Fruit fly (Drosophila melanogaster): ENCODE results near the gene CG4751.

The CG4751 gene

DNA sequence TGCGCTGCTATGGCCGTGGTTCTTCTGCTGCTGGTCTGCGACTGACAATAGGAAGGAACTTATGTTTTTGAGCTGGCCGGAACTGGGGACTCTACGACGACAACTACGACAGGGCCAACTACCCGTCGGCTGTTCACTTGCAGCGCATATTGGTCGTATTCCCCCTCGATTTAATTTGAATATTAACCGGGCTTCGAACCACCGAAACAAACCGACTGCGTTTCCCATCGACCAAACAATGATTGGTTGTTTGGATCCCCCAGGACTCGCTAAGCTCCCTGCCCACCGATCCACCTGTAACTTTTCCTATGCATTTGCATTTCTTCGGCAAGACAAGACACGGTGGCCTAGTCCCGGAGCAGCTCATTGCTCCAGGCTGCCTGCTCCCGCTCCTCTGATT, 8.9 kb upstream of the CG4751 start, which contains the start of gene Dnaaf4:
Gene Dnaaf4, minus strand, starts transcription at position 101 of the 400 bp plus-strand sequence.
- TF ChIP-seq fd96Ca (GFP tag; IDR thresholded peaks at IDR 0.05) = no peak
- no peak for TF ChIP-seq CG15710 (tag; optimal IDR thresholded peaks at IDR 0.05)
- no peak for TF ChIP-seq CG13204 (GFP tag; optimal IDR thresholded peaks at IDR 0.05)
- TF ChIP-seq EcR (GFP tag; optimal IDR thresholded peaks at IDR 0.05) = no peak
- no peak for TF ChIP-seq gl (tag; optimal IDR thresholded peaks at IDR 0.05)
- TF ChIP-seq D1 (tag; optimal IDR thresholded peaks at IDR 0.05) = no peak
- TF ChIP-seq Pif1B (GFP tag; optimal IDR thresholded peaks at IDR 0.05) = no peak

DNA sequence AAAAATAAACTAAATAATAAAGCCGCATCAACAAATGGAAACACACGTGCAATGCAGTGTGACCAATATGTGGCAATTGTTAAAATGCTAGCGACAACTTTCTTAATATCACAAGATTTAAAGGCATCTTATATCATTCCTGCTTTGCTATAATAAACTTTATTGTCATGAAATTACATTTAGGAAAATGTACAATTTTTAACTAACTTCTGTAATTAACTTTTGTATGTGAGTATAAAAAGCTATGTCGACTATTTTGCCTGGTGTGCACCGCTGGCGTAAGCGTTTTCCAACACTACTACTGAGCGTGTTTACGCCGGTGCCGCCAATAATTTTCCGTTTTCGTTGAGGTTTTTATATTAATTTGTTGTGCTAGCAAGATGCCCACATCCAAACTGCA, 7.0 kb upstream of the CG4751 start, which contains the start of the genes Csl4 and Nup160:
Gene Csl4, minus strand, starts transcription at position 69 of the 400 bp plus-strand sequence.
Gene Nup160, plus strand, starts transcription at position 279 of the 400 bp plus-strand sequence.
- TF ChIP-seq CG32121 (GFP tag; IDR thresholded peaks at IDR 0.05) (peak; percentile 70), Pif1B (GFP tag; optimal IDR thresholded peaks at IDR 0.05) (no peak), Ets98B (GFP tag; IDR thresholded peaks at IDR 0.05) (peak; percentile 64; the same call in 1 of the 2 replicates), CG34367 (tag; optimal IDR thresholded peaks at IDR 0.05) (peak; percentile 44), CG17806 (tag; optimal IDR thresholded peaks at IDR 0.05) (no peak), CG8301 (tag; optimal IDR thresholded peaks at IDR 0.05) (no peak), CG14655 (GFP tag; optimal IDR thresholded peaks at IDR 0.05) (no peak), CG13204 (GFP tag; optimal IDR thresholded peaks at IDR 0.05) (no peak), CG12605 (GFP tag; IDR thresholded peaks at IDR 0.05) (no peak), CG8159 (tag; optimal IDR thresholded peaks at IDR 0.05) (no peak), D1 (tag; optimal IDR thresholded peaks at IDR 0.05) (no peak), EcR (GFP tag; optimal IDR thresholded peaks at IDR 0.05) (no peak), fd96Ca (GFP tag; IDR thresholded peaks at IDR 0.05) (peak; percentile 72; the same call in 2 of the 3 replicates), CG15710 (tag; optimal IDR thresholded peaks at IDR 0.05) (peak; percentile 62), Snoo (tag; optimal IDR thresholded peaks at IDR 0.05) (peak; percentile 69), Pif1A (GFP tag; optimal IDR thresholded peaks at IDR 0.05) (no peak), CG9948 (tag; optimal IDR thresholded peaks at IDR 0.05) (peak; percentile 37), gl (tag; optimal IDR thresholded peaks at IDR 0.05) (no peak), rn (GFP tag; IDR thresholded peaks at IDR 0.05) (0 out of 2 replicates have a peak, but pooled peaks have one; percentile 12), CG4496 (GFP tag; IDR thresholded peaks at IDR 0.05) (peak; percentile 77), CG10348 (GFP tag; IDR thresholded peaks at IDR 0.05) (no peak)

DNA sequence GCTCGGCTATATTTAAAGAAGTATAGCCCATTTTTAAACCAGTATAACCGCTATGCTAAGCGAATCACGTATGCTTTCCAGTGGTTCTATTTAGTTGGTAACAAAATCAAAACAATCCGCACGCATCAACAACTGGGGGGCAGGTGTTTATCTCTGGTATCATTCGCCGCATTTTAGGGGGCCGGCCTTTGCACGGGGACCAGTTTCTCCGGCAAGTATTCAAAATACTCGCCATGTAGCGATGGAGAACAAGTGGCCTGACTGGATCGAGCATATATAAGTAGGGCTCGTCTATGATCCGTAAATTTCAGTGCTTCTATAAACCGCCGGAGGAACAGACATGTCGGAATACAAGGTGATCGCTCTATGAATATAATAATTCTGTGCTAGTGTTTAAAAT, 5.6 kb downstream of the CG4751 start, which contains the start of gene hgo:
Gene hgo, plus strand, starts transcription at position 301 of the 400 bp plus-strand sequence.
- TF ChIP-seq Pif1A (GFP tag; optimal IDR thresholded peaks at IDR 0.05) = no peak
- TF ChIP-seq EcR (GFP tag; optimal IDR thresholded peaks at IDR 0.05) = no peak
- no peak for TF ChIP-seq CG14655 (GFP tag; optimal IDR thresholded peaks at IDR 0.05)
- TF ChIP-seq gl (tag; optimal IDR thresholded peaks at IDR 0.05) = no peak
- no peak for TF ChIP-seq CG8159 (tag; optimal IDR thresholded peaks at IDR 0.05)
- TF ChIP-seq D1 (tag; optimal IDR thresholded peaks at IDR 0.05) = no peak

DNA sequence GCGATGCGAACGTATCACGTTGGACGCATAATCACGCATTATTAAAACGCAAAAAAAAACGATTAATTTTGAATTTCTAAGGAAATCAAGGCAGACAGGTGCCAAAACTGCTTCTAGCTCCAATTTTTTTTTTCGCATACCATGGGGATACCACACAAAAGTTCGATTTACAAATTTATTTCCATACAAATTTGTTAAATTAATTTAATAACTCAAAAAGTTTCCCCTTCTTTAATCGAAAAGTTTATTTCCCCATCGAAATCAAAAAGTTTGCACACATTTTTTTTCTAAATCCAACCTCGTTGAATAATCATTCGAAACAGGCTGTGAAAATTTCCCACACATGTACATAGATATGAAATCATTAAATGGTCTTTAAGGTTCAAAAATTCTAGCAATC, 14.8 kb downstream of the CG4751 start, which contains the start of gene CG31867:
Gene CG31867, minus strand, starts transcription at position 101 of the 400 bp plus-strand sequence.
- TF ChIP-seq CG9948 (tag; optimal IDR thresholded peaks at IDR 0.05) = no peak
- TF ChIP-seq CG13204 (GFP tag; optimal IDR thresholded peaks at IDR 0.05) = no peak
- TF ChIP-seq rn (GFP tag; IDR thresholded peaks at IDR 0.05) = no peak
- TF ChIP-seq CG8159 (tag; optimal IDR thresholded peaks at IDR 0.05) = no peak
- no peak for TF ChIP-seq CG8301 (tag; optimal IDR thresholded peaks at IDR 0.05)
- no peak for TF ChIP-seq gl (tag; optimal IDR thresholded peaks at IDR 0.05)
- TF ChIP-seq Snoo (tag; optimal IDR thresholded peaks at IDR 0.05) = no peak
- TF ChIP-seq Pif1A (GFP tag; optimal IDR thresholded peaks at IDR 0.05) = no peak
- TF ChIP-seq CG32121 (GFP tag; IDR thresholded peaks at IDR 0.05) = no peak
- no peak for TF ChIP-seq CG4496 (GFP tag; IDR thresholded peaks at IDR 0.05)
- no peak for TF ChIP-seq CG17806 (tag; optimal IDR thresholded peaks at IDR 0.05)
- no peak for TF ChIP-seq CG14655 (GFP tag; optimal IDR thresholded peaks at IDR 0.05)
- TF ChIP-seq Pif1B (GFP tag; optimal IDR thresholded peaks at IDR 0.05) = no peak
- TF ChIP-seq D1 (tag; optimal IDR thresholded peaks at IDR 0.05) = no peak

DNA sequence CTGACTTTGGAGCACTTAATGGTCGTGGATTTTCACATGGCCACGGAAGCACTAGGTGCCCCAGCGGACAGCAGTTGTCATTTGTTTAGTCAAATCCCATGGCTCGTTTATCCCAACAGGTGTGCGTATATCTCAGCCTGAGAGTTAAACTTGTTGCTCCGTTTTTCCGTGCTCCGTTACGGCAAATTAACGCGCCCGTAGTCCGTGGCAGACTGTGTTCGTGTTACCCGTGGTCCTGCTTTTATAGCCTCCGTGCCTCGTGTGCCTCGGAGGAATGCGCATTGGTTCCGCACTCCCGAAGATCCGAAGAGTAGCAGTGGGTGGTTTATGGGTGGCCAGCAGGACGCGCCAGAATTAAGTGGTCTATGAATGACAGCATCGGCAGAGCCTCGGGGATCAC, 18.4 kb downstream of the CG4751 start, which contains the start of gene Gyc32E:
Gene Gyc32E, minus strand, starts transcription at position 133 of the 400 bp plus-strand sequence.
- no peak for TF ChIP-seq EcR (GFP tag; optimal IDR thresholded peaks at IDR 0.05)
- no peak for TF ChIP-seq CG10348 (GFP tag; IDR thresholded peaks at IDR 0.05)
- no peak for TF ChIP-seq Pif1A (GFP tag; optimal IDR thresholded peaks at IDR 0.05)
- TF ChIP-seq CG17806 (tag; optimal IDR thresholded peaks at IDR 0.05) = no peak
- no peak for TF ChIP-seq gl (tag; optimal IDR thresholded peaks at IDR 0.05)
- TF ChIP-seq CG8301 (tag; optimal IDR thresholded peaks at IDR 0.05) = no peak
- TF ChIP-seq CG12605 (GFP tag; IDR thresholded peaks at IDR 0.05) = no peak
- no peak for TF ChIP-seq Ets98B (GFP tag; IDR thresholded peaks at IDR 0.05)
- no peak for TF ChIP-seq CG13204 (GFP tag; optimal IDR thresholded peaks at IDR 0.05)

DNA sequence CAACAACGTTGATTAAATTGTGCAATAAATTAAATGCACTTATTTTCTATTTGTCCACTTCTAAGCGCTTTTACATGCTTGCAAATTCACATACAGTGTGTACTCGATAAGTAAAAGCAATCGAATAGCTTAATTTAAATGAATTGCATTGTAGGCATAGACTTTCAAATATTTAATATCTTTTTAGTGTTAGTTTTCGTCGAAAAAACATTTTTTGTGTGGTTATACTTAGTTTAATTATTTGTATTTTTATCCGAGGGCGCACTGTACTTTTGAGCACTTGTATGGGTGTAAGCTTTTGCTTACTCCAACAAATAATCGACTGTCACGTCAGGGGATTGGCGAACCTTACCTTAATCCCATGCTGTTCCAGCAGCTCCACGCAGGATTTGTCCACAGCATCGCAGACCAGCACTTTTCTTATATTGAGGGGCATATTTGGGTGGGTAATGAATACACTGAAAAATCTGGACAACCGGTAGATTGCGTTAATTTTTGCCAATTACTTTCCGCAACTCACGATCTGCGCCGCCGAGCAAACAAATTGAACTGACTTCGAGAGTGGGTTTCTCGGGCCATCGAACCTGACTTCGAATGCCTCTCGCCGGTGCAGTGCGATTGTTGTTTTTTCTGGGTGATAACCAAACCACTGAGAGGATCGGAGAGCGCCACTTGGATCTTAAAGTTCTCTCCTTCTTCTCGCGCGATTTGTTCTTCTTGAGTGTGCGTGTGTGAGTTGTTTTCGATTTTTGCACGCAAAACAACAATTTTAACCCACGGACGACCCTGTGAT, 24.8 kb downstream of the CG4751 start, which contains the start of gene CG6287:
Gene CG6287, minus strand, starts transcription at position 556 of the 793 bp plus-strand sequence.
- peak; percentile 93 for TF ChIP-seq Snoo (tag; optimal IDR thresholded peaks at IDR 0.05)
- peak; percentile 81 for TF ChIP-seq fd96Ca (GFP tag; IDR thresholded peaks at IDR 0.05)
- TF ChIP-seq CG32121 (GFP tag; IDR thresholded peaks at IDR 0.05) = peak; percentile 97
- peak; percentile 87 for TF ChIP-seq CG12605 (GFP tag; IDR thresholded peaks at IDR 0.05)
- peak; percentile 92 for TF ChIP-seq CG8159 (tag; optimal IDR thresholded peaks at IDR 0.05)
- TF ChIP-seq CG17806 (tag; optimal IDR thresholded peaks at IDR 0.05) = peak; percentile 93
- peak; percentile 87 for TF ChIP-seq CG10348 (GFP tag; IDR thresholded peaks at IDR 0.05)
- peak; percentile 99 for TF ChIP-seq EcR (GFP tag; optimal IDR thresholded peaks at IDR 0.05)
- TF ChIP-seq CG8301 (tag; optimal IDR thresholded peaks at IDR 0.05) = peak; percentile 95
- peak; percentile 71 for TF ChIP-seq gl (tag; optimal IDR thresholded peaks at IDR 0.05)
- TF ChIP-seq rn (GFP tag; IDR thresholded peaks at IDR 0.05) = peak; percentile 94
- peak; percentile 86 for TF ChIP-seq Pif1B (GFP tag; optimal IDR thresholded peaks at IDR 0.05)
- TF ChIP-seq CG34367 (tag; optimal IDR thresholded peaks at IDR 0.05) = peak; percentile 85
- no peak for TF ChIP-seq CG13204 (GFP tag; optimal IDR thresholded peaks at IDR 0.05)
- TF ChIP-seq Pif1A (GFP tag; optimal IDR thresholded peaks at IDR 0.05) = peak; percentile 94
- TF ChIP-seq CG4496 (GFP tag; IDR thresholded peaks at IDR 0.05) = peak; percentile 98
- peak; percentile 90 for TF ChIP-seq CG15710 (tag; optimal IDR thresholded peaks at IDR 0.05)
- peak; percentile 97 for TF ChIP-seq Ets98B (GFP tag; IDR thresholded peaks at IDR 0.05)
- TF ChIP-seq CG14655 (GFP tag; optimal IDR thresholded peaks at IDR 0.05) = peak; percentile 94
- TF ChIP-seq D1 (tag; optimal IDR thresholded peaks at IDR 0.05) = peak; percentile 57
- peak; percentile 92 for TF ChIP-seq CG9948 (tag; optimal IDR thresholded peaks at IDR 0.05)
